Fruit fly (Drosophila melanogaster) whole organism, embryonic: ENCODE data around the gene CG7381.

Source experiments
- B-H1 ChIP-seq: fragments of 200-800 bp; sonication (Bioruptor generic); IDR thresholded peaks from 3 replicates; pipeline ENCODE4 v1.3.6; 2022; ENCODE audit warnings: missing biosample characterization, missing genetic modification characterization
- CG10147 ChIP-seq: fragments of 200-800 bp; sonication (Bioruptor generic); optimal IDR thresholded peaks from 2 replicates; lab custom pipeline; 2019; ENCODE audit warnings: missing biosample characterization, mild to moderate bottlenecking, missing genetic modification characterization, moderate library complexity
- CG10979 ChIP-seq: fragments of 200-800 bp; sonication (Bioruptor generic); optimal IDR thresholded peaks from 2 replicates; lab custom pipeline; 2018; ENCODE audit warnings: missing biosample characterization, mild to moderate bottlenecking, missing genetic modification characterization, moderate library complexity
- CG13296 ChIP-seq: fragments of 200-800 bp; sonication (Bioruptor generic); optimal IDR thresholded peaks from 3 replicates; lab custom pipeline; 2018; ENCODE audit warnings: missing biosample characterization, mild to moderate bottlenecking, missing genetic modification characterization
- CG14710 ChIP-seq: fragments of 200-800 bp; sonication (Bioruptor generic); optimal IDR thresholded peaks from 3 replicates; lab custom pipeline; 2019; ENCODE audit warnings: missing biosample characterization, mild to moderate bottlenecking, missing genetic modification characterization, moderate library complexity
- CG15601 ChIP-seq: fragments of 200-800 bp; sonication (Bioruptor generic); optimal IDR thresholded peaks from 3 replicates; lab custom pipeline; 2019; ENCODE audit warnings: missing biosample characterization, mild to moderate bottlenecking, missing genetic modification characterization, moderate library complexity
- CG15696 ChIP-seq: fragments of 200-800 bp; sonication (Bioruptor generic); optimal IDR thresholded peaks from 2 replicates; lab custom pipeline; 2019; ENCODE audit warnings: missing biosample characterization, mild to moderate bottlenecking, missing genetic modification characterization, moderate library complexity
- CG1603 ChIP-seq: fragments of 200-800 bp; sonication (Bioruptor generic); optimal IDR thresholded peaks from 2 replicates; lab custom pipeline; 2019; ENCODE audit warnings: missing biosample characterization, mild to moderate bottlenecking, missing genetic modification characterization, moderate library complexity
- CG16813 ChIP-seq: fragments of 200-800 bp; sonication (Bioruptor generic); IDR thresholded peaks from 3 replicates; pipeline ENCODE4 v1.3.6; 2022; ENCODE audit warnings: missing biosample characterization, missing genetic modification characterization; ENCODE audit not compliant: partially characterized antibody
- CG18764 ChIP-seq: fragments of 200-800 bp; sonication (Bioruptor generic); optimal IDR thresholded peaks from 3 replicates; lab custom pipeline; 2016; ENCODE audit warnings: missing biosample characterization, missing genetic modification characterization
- CG2129 ChIP-seq: fragments of 200-800 bp; sonication (Bioruptor generic); IDR thresholded peaks from 2 replicates; pipeline ENCODE4 v1.3.6; 2022; ENCODE audit warnings: missing biosample characterization, missing genetic modification characterization; ENCODE audit not compliant: partially characterized antibody
- CG8290 ChIP-seq, 3 experiments: fragments of 200-800 bp; sonication (Bioruptor generic); optimal IDR thresholded peaks; 2 replicates each; lab custom pipeline; 2016 to 2019; ENCODE audit warnings: missing biosample characterization in 3 of 3, missing genetic modification characterization in 3 of 3, mild to moderate bottlenecking in 2 of 3, moderate library complexity in 1 of 3
- Doc3 ChIP-seq: fragments of 200-800 bp; sonication (Bioruptor generic); IDR thresholded peaks from 3 replicates; pipeline ENCODE4 v1.3.6; 2022; ENCODE audit warnings: missing biosample characterization, missing genetic modification characterization; ENCODE audit not compliant: partially characterized antibody
- E2f2 ChIP-seq: fragments of 200-800 bp; sonication (Bioruptor generic); IDR thresholded peaks from 2 replicates; pipeline ENCODE4 v1.3.6; 2022; ENCODE audit warnings: missing biosample characterization, missing genetic modification characterization
- Gsc ChIP-seq: fragments of 200-800 bp; sonication (Bioruptor generic); IDR thresholded peaks from 2 replicates; pipeline ENCODE4 v1.3.6; 2022; ENCODE audit warnings: missing biosample characterization, missing genetic modification characterization
- H2.0 ChIP-seq: fragments of 200-800 bp; sonication (Bioruptor generic); IDR thresholded peaks from 2 replicates; pipeline ENCODE4 v1.3.6; 2022; ENCODE audit warnings: missing biosample characterization, missing genetic modification characterization
- Hr78 ChIP-seq, 2 experiments: fragments of 200-800 bp in 1 of 2; fragments of >200 bp in 1 of 2; sonication (Bioruptor generic) in 1 of 2; optimal IDR thresholded peaks; 2 replicates each; lab custom pipeline; 2017 to 2019; ENCODE audit warnings: missing biosample characterization in 2 of 2, missing genetic modification characterization in 2 of 2, mild to moderate bottlenecking in 1 of 2, moderate library complexity in 1 of 2
- Lhr ChIP-seq: fragments of 200-800 bp; sonication (Bioruptor generic); optimal IDR thresholded peaks from 3 replicates; lab custom pipeline; 2017; ENCODE audit warnings: mild to moderate bottlenecking, missing biosample characterization, missing genetic modification reagents, missing genetic modification characterization
- Optix ChIP-seq: fragments of 200-800 bp; sonication (Bioruptor generic); IDR thresholded peaks from 3 replicates; pipeline ENCODE4 v1.3.6; 2022; ENCODE audit warnings: missing biosample characterization, missing genetic modification characterization
- Poxn ChIP-seq: fragments of 200-800 bp; sonication (Bioruptor generic); IDR thresholded peaks from 2 replicates; pipeline ENCODE4 v1.3.6; 2022; ENCODE audit warnings: missing biosample characterization, missing genetic modification characterization
- ase ChIP-seq: fragments of 200-800 bp; sonication (Bioruptor generic); IDR thresholded peaks from 3 replicates; pipeline ENCODE4 v1.3.6; 2022; ENCODE audit warnings: missing biosample characterization, missing genetic modification characterization
- chm ChIP-seq: fragments of 200-800 bp; sonication (Bioruptor generic); IDR thresholded peaks from 2 replicates; pipeline ENCODE4 v1.3.6; 2022; ENCODE audit warnings: missing biosample characterization, missing genetic modification characterization
- cwo ChIP-seq: fragments of 200-800 bp; sonication (Bioruptor generic); optimal IDR thresholded peaks from 3 replicates; lab custom pipeline; 2017; ENCODE audit warnings: missing biosample characterization, missing genetic modification characterization, mild to moderate bottlenecking, moderate library complexity, missing genetic modification reagents
- exex ChIP-seq: fragments of 200-800 bp; sonication (Bioruptor generic); optimal IDR thresholded peaks from 4 replicates; lab custom pipeline; 2018; ENCODE audit warnings: missing biosample characterization, mild to moderate bottlenecking, missing genetic modification characterization, moderate library complexity
- gce ChIP-seq: fragments of 200-800 bp; sonication (Bioruptor generic); IDR thresholded peaks from 3 replicates; pipeline ENCODE4 v1.3.6; 2022; ENCODE audit warnings: missing biosample characterization, missing genetic modification characterization
- gt ChIP-seq: fragments of 200-800 bp; sonication (Bioruptor generic); IDR thresholded peaks from 2 replicates; pipeline ENCODE4 v1.3.6; 2022; ENCODE audit warnings: missing biosample characterization, missing genetic modification characterization
- ham ChIP-seq: fragments of 200-800 bp; sonication (Bioruptor generic); IDR thresholded peaks from 2 replicates; pipeline ENCODE4 v1.3.6; 2022; ENCODE audit warnings: missing biosample characterization, missing genetic modification characterization
- insv ChIP-seq, 2 experiments: fragments of 200-800 bp; sonication (Bioruptor generic); optimal IDR thresholded peaks; 3 replicates each; lab custom pipeline; 2016 to 2018; ENCODE audit warnings: missing biosample characterization in 2 of 2, missing genetic modification characterization in 2 of 2
- knrl ChIP-seq: fragments of 200-800 bp; sonication (Bioruptor generic); IDR thresholded peaks from 3 replicates; pipeline ENCODE4 v1.3.6; 2022; ENCODE audit warnings: missing biosample characterization, missing genetic modification characterization; ENCODE audit not compliant: partially characterized antibody
- lab ChIP-seq: fragments of 200-800 bp; sonication (Bioruptor generic); optimal IDR thresholded peaks from 3 replicates; lab custom pipeline; 2017; ENCODE audit warnings: missing biosample characterization, missing genetic modification characterization, mild to moderate bottlenecking, moderate library complexity, missing genetic modification reagents
- mld ChIP-seq: fragments of 200-800 bp; sonication (Bioruptor generic); IDR thresholded peaks from 3 replicates; pipeline ENCODE4 v1.3.6; 2022; ENCODE audit warnings: missing biosample characterization, missing genetic modification characterization; ENCODE audit not compliant: partially characterized antibody
- nom ChIP-seq: fragments of 200-800 bp; sonication (Bioruptor generic); optimal IDR thresholded peaks from 2 replicates; lab custom pipeline; 2017; ENCODE audit warnings: missing biosample characterization, missing genetic modification characterization, mild to moderate bottlenecking, moderate library complexity, missing genetic modification reagents
- pan ChIP-seq, 4 experiments: fragments of >200 bp in 3 of 4; fragments of 200-800 bp in 1 of 4; sonication (Bioruptor generic) in 1 of 4; optimal IDR thresholded peaks in 3 of 4; IDR thresholded peaks in 1 of 4; 2 replicates each; pipeline versions ENCODE4 v1.3.6 to Lab custom; 2017 to 2022; ENCODE audit warnings: missing biosample characterization in 2 of 4, missing genetic modification characterization in 2 of 4, mixed read lengths in 1 of 4
- pho ChIP-seq: fragments of 200-800 bp; sonication (Bioruptor generic); optimal IDR thresholded peaks from 2 replicates; lab custom pipeline; 2016; ENCODE audit warnings: missing biosample characterization, missing genetic modification characterization
- pros ChIP-seq: fragments of 200-800 bp; sonication (Bioruptor generic); optimal IDR thresholded peaks from 3 replicates; lab custom pipeline; 2019; ENCODE audit warnings: missing biosample characterization, mild to moderate bottlenecking, missing genetic modification characterization, moderate library complexity
- psq ChIP-seq: fragments of 200-800 bp; sonication (Bioruptor generic); optimal IDR thresholded peaks from 2 replicates; lab custom pipeline; 2017; ENCODE audit warnings: missing biosample characterization, missing genetic modification characterization
- rib ChIP-seq: fragments of 200-800 bp; sonication (Bioruptor generic); IDR thresholded peaks from 2 replicates; pipeline ENCODE4 v1.3.6; 2022; ENCODE audit warnings: missing biosample characterization, missing genetic modification characterization
- run ChIP-seq: fragments of 200-800 bp; sonication (Bioruptor generic); optimal IDR thresholded peaks from 3 replicates; lab custom pipeline; 2018; ENCODE audit warnings: missing biosample characterization, mild to moderate bottlenecking, missing genetic modification characterization
- sna ChIP-seq: fragments of 200-800 bp; sonication (Bioruptor generic); IDR thresholded peaks from 2 replicates; pipeline ENCODE4 v1.3.6; 2022; ENCODE audit warnings: missing biosample characterization, missing genetic modification characterization; ENCODE audit not compliant: partially characterized antibody
- sr ChIP-seq: fragments of 200-800 bp; sonication (Bioruptor generic); IDR thresholded peaks from 3 replicates; pipeline ENCODE4 v1.3.6; 2022; ENCODE audit warnings: missing biosample characterization, missing genetic modification characterization
- stwl ChIP-seq: fragments of 200-800 bp; sonication (Bioruptor generic); optimal IDR thresholded peaks from 3 replicates; lab custom pipeline; 2018; ENCODE audit warnings: missing biosample characterization, mild to moderate bottlenecking, missing genetic modification characterization, moderate library complexity

Gene CG7381

DNA sequence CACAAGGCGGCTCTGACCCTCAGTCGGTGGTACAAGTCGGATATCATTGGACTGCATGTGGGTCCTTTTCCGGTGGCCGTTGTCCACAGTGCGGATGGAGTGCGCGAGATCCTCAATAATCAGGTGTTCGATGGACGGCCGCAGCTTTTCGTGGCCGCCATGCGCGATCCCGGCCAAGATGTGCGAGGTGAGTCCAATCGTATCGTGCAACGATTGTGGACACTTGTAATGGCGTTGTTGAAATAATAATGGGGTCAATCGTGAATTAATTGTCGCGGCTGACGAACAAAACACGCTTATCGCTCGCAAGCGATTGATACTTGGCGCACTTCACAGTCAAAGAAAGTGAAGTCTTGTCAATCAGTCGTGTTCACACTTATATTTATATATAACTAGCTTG, 13.2 kb downstream of the CG7381 start:
- TF ChIP-seq exex (tag; lab: Kevin White, UChicago) (peak; percentile 44), sna (GFP tag; lab: Robert Waterston, UW) (no peak)

DNA sequence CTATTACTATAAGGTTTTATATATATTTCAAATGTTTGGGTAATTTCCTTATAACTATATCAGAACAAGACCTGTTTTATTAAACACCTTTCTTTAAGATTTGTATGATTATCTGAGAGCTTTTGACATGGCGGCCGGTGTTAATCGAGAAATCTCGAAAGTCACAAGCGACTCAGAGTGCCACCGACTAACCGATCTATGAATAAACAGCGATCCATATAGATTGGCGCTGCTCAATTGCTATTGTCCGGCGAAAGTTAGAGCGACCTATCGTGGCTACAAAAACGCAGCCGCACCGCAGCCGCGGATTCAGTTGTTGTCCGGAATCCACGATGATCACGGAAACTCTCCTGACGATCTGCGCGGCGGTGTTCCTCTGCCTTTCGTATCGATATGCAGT, 13.8 kb downstream of the CG7381 start, which contains the start of gene Cyp304a1:
Cyp304a1 (plus strand) TSS at position 301 of the 400 bp plus-strand sequence.
- TF ChIP-seq nom = no peak

DNA sequence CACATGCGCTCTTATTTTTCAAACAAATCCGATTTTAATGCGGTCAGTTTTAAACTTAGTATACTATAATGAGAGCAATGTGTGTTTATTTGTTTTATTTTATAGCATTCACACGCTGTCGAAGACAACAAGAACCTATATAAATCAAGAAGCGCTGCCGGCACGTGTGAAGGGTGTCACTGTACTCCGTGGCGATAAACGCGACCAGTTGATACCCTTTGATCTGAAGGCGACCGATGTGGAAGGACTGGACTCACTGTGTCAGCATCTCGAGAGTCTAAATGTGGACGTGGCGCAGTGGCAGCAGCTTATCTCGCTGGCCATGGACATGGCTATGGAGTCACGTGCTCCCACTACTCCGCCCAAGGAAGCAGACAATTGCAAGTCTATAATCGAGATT, 14.7 kb downstream of the CG7381 start:
- TF ChIP-seq cwo (GFP tag; lab: Kevin White, UChicago) (peak; percentile 9), CG15601 (tag; lab: Kevin White, UChicago) (no peak), sr (no peak), Doc3 (GFP tag; lab: Robert Waterston, UW) (no peak), Hr78 (GFP tag; optimal IDR thresholded peaks at IDR 0.05; lab: Kevin White, UChicago) (no peak)

DNA sequence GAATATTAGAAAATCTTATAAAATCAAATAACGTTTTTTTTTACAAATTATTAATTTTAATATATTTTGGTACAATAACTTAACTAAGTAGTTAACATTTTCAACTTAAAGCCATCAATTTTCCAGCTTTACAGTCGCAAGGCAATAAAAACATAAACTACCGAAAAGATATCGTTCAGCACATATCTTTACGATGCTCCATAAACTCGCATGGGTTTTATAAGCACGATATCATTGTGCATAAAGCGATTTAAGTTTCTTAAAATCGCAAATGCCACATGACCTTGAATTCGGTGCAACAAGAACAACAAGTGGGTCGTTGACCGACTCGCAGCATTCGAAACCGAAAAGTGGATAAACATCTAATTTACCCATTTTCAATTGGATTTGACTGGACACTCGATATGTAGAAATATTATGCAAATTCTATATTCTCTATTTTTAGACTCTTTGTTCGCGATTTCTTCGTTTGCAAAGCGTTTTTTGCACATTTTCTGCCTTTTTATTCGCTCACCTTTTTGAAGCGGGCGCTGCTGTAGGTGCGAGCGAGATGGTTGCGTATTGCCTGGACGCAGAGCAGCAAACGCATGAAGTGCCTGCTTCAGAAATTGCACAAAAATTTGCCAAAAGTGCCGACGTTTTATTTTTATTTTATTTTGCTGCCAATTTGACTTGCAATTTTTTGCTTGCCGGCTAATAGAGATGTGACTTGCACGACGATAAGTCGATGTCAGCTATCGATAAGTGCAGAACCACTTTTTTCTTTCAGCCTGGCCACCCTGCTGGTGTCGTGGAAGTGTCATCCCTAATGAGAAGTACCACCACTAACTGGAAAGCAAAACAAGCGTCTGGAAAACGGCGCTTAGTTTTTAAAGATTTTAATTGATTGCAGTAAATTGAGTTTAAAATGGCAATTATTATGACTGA, 16.1 kb downstream of the CG7381 start, which contains the start of gene Spc25:
Spc25 (plus strand) TSS at position 817 of the 927 bp plus-strand sequence.
- TF ChIP-seq insv (GFP tag; optimal IDR thresholded peaks at IDR 0.05; lab: Kevin White, UChicago) = no peak
- TF ChIP-seq CG8290 (GFP tag; optimal IDR thresholded peaks at IDR 0.05; lab: Kevin White, UChicago) = peak; percentile 70
- TF ChIP-seq CG8290 (tag; optimal IDR thresholded peaks at IDR 0.05; lab: Kevin White, UChicago) = peak in 1 of 2 experiments; percentile 37
- TF ChIP-seq pan (optimal IDR thresholded peaks at IDR 0.05; lab: Kevin White, UChicago) = no peak
- TF ChIP-seq pan (GFP tag; optimal IDR thresholded peaks at IDR 0.05 in 1 of 2, IDR thresholded peaks at IDR 0.05 in 1 of 2) = no peak
- TF ChIP-seq CG10979 (tag; lab: Kevin White, UChicago) = no peak
- peak; percentile 35 for TF ChIP-seq CG18764 (GFP tag; lab: Kevin White, UChicago)
- peak; percentile 58 for TF ChIP-seq CG14710
- peak; percentile 72 for TF ChIP-seq CG1603 (tag; lab: Kevin White, UChicago)
- TF ChIP-seq mld (GFP tag; lab: Robert Waterston, UW) = peak; percentile 86
- TF ChIP-seq CG10147 (GFP tag; lab: Kevin White, UChicago) = no peak
- no peak for TF ChIP-seq run
- peak; percentile 76 for TF ChIP-seq CG2129 (GFP tag; lab: Robert Waterston, UW)
- no peak for TF ChIP-seq Poxn (GFP tag; lab: Robert Waterston, UW)
- peak; percentile 23 for TF ChIP-seq lab (GFP tag; lab: Kevin White, UChicago)
- no peak for TF ChIP-seq B-H1 (GFP tag; lab: Robert Waterston, UW)
- TF ChIP-seq gt = no peak
- TF ChIP-seq E2f2 (GFP tag; lab: Robert Waterston, UW) = peak; percentile 88
- TF ChIP-seq CG13296 (GFP tag; lab: Kevin White, UChicago) = peak; percentile 18
- no peak for TF ChIP-seq pros (GFP tag; lab: Kevin White, UChicago)
- no peak for TF ChIP-seq Gsc (GFP tag; lab: Robert Waterston, UW)
- TF ChIP-seq psq (GFP tag; lab: Kevin White, UChicago) = peak; percentile 4
- TF ChIP-seq rib (GFP tag; lab: Robert Waterston, UW) = peak; percentile 88
- TF ChIP-seq Optix = peak; percentile 57; the same call in 1 of the 3 replicates
- peak; percentile 60 for TF ChIP-seq Lhr (GFP tag; lab: Kevin White, UChicago)
- TF ChIP-seq ase (GFP tag; lab: Robert Waterston, UW) = no peak
- no peak for TF ChIP-seq gce (GFP tag; lab: Robert Waterston, UW)
- no peak for TF ChIP-seq ham (GFP tag; lab: Robert Waterston, UW)
- TF ChIP-seq stwl (tag; lab: Kevin White, UChicago) = peak; percentile 97
- TF ChIP-seq H2.0 (GFP tag; lab: Robert Waterston, UW) = peak; percentile 38; the same call in 1 of the 2 replicates
- TF ChIP-seq pho (GFP tag; lab: Kevin White, UChicago) = peak; percentile 65
- no peak for TF ChIP-seq chm (GFP tag; lab: Robert Waterston, UW)
- peak; percentile 95 for TF ChIP-seq knrl
- TF ChIP-seq CG16813 = peak; percentile 95
- TF ChIP-seq CG15696 (tag; lab: Kevin White, UChicago) = peak; percentile 7
